Fruit fly (Drosophila melanogaster) whole organism, pupa: Measurements from ENCODE around the gene Tm1.

Experiments
- CG12605 ChIP-seq: fragments of 200-800 bp; sonication (Bioruptor generic); IDR thresholded peaks from 2 replicates; pipeline ENCODE4 v1.3.6; 2022; ENCODE audit warnings: missing biosample characterization, missing genetic modification characterization
- CG14655 ChIP-seq: fragments of 200-800 bp; sonication (Bioruptor generic); optimal IDR thresholded peaks from 3 replicates; lab custom pipeline; 2017; ENCODE audit warnings: mild to moderate bottlenecking, missing biosample characterization, missing genetic modification reagents, missing genetic modification characterization
- CG15710 ChIP-seq: fragments of 200-800 bp; sonication (Bioruptor generic); optimal IDR thresholded peaks from 2 replicates; lab custom pipeline; 2018; ENCODE audit warnings: missing biosample characterization, mild to moderate bottlenecking, missing genetic modification characterization, moderate library complexity
- CG32121 ChIP-seq: fragments of 200-800 bp; sonication (Bioruptor generic); IDR thresholded peaks from 2 replicates; pipeline ENCODE4 v1.3.6; 2022; ENCODE audit warnings: missing biosample characterization, missing genetic modification characterization
- CG8301 ChIP-seq: fragments of 200-800 bp; sonication (Bioruptor generic); optimal IDR thresholded peaks from 2 replicates; lab custom pipeline; 2018; ENCODE audit warnings: missing biosample characterization, mild to moderate bottlenecking, missing genetic modification characterization
- CG9948 ChIP-seq: fragments of 200-800 bp; sonication (Bioruptor generic); optimal IDR thresholded peaks from 2 replicates; lab custom pipeline; 2018; ENCODE audit warnings: missing biosample characterization, mild to moderate bottlenecking, missing genetic modification characterization, moderate library complexity
- Ets98B ChIP-seq: fragments of 200-800 bp; sonication (Bioruptor generic); IDR thresholded peaks from 2 replicates; pipeline ENCODE4 v1.3.6; 2022; ENCODE audit warnings: missing biosample characterization, missing genetic modification characterization
- Pif1A ChIP-seq: fragments of 200-800 bp; sonication (Bioruptor generic); optimal IDR thresholded peaks from 3 replicates; lab custom pipeline; 2016; ENCODE audit warnings: missing biosample characterization, missing genetic modification characterization
- Pif1B ChIP-seq: fragments of 200-800 bp; sonication (Bioruptor generic); optimal IDR thresholded peaks from 3 replicates; lab custom pipeline; 2016; ENCODE audit warnings: missing biosample characterization, missing genetic modification characterization
- Snoo ChIP-seq: fragments of 200-800 bp; sonication (Bioruptor generic); optimal IDR thresholded peaks from 3 replicates; lab custom pipeline; 2017; ENCODE audit warnings: missing biosample characterization, mild to moderate bottlenecking, missing genetic modification characterization, inconsistent platforms
- fd96Ca ChIP-seq: fragments of 200-800 bp; sonication (Bioruptor generic); IDR thresholded peaks from 3 replicates; pipeline ENCODE4 v1.3.6; 2022; ENCODE audit warnings: missing biosample characterization, missing genetic modification characterization
- gl ChIP-seq: fragments of 200-800 bp; sonication (Bioruptor generic); optimal IDR thresholded peaks from 2 replicates; lab custom pipeline; 2018; ENCODE audit warnings: missing biosample characterization, mild to moderate bottlenecking, missing genetic modification characterization
- rn ChIP-seq: fragments of 200-800 bp; sonication (Bioruptor generic); IDR thresholded peaks from 2 replicates; pipeline ENCODE4 v1.3.6; 2022; ENCODE audit warnings: missing biosample characterization, missing genetic modification characterization

- TF ChIP-seq CG12605 (no peak), fd96Ca (GFP tag; lab: Robert Waterston, UW) (no peak), gl (tag; lab: Kevin White, UChicago) (no peak), CG15710 (tag; lab: Kevin White, UChicago) (no peak), Snoo (tag; lab: Kevin White, UChicago) (no peak), Pif1B (no peak), CG14655 (GFP tag; lab: Kevin White, UChicago) (no peak), CG9948 (tag; lab: Kevin White, UChicago) (no peak), CG32121 (GFP tag; lab: Robert Waterston, UW) (no peak), Ets98B (no peak), rn (GFP tag; lab: Robert Waterston, UW) (no peak), CG8301 (tag; lab: Kevin White, UChicago) (no peak), Pif1A (GFP tag; lab: Kevin White, UChicago) (no peak)
Measured at dm6 chr3R:15354019-15354418, 76.0 kb downstream of the Tm1 start.
